Fruit fly (Drosophila melanogaster): ENCODE results near the gene CG7304.
A peak's percentile ranks its signal among the peaks of the same experiment; 100 is the strongest.

The CG7304 gene

DNA sequence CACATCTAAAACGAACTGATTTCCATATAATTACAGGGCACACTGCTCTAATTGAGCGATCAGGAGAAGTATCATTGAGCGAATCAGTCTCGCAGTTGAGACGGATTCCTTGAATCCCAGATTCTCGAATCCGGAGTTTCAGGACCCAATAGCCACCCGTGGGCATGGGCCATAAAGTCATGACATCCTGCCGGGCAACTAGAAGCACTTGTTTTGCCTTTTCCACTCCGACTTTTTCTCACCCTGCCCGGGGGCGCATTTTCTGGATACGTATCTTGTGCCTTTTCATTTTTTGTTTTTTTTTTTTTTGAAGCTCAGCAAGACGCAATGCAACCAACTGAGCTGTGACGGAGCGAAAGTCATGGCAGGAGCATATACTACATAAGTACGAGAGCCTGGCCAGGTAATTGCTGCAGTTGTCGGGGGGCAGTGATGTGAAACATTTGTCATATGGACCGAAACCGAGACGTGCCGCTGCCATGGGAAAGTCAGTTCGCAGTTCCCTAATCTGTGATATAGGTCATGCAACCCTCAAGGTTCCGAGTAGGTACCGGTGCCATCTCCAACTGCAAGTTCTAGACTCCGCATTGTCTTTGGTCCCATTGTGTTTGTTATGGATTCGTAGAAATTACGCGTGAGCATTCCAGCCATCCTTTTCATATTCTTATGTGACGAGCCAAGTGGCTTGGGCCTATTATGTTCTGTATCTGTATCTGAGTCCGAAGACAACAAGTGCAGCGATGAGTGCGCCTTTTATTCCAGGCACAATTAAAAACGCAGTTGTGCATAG is 24.0 kb downstream of the CG7304 start:
- TF ChIP-seq GATAd (GFP tag; optimal IDR thresholded peaks at IDR 0.05) (no peak), psq (GFP tag; optimal IDR thresholded peaks at IDR 0.05) (no peak), ey (GFP tag; optimal IDR thresholded peaks at IDR 0.05) (no peak), sage (GFP tag; optimal IDR thresholded peaks at IDR 0.05) (no peak), woc (GFP tag; optimal IDR thresholded peaks at IDR 0.05) (no peak)

DNA sequence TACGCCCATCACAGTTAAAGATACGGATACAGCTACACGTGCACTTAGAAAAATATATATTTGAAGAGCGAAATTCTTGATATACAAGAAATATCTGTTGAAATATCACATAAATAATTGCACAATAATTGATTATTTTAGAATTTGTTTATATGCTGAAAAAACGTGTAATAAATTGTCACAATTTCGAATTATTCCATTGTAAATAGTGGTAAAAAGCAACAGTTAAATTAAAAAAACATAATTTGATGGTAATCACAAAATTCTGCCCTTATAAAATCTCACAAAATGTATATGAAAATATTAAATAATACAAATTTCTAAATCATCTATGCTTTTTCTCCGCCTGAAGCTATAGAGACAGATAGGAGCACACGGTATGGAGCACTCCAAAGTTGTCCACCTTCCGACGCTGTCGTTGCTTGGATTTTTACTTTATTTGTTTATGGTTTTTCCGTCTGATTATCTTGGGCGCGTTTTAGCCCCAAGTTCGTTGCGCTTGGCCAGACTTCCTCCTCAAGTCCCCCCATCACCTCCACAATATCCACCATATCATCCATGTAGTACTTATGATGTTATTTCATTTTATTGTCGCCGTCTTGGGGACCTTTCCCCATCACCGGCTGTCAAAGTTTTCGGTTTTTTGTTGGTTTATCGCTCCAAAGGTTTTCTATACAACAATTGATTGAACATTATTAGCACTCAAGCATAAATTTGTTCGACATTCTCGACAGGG is 24.9 kb downstream of the CG7304 start:
- TF ChIP-seq foxo (GFP tag; optimal IDR thresholded peaks at IDR 0.05), result peak in 1 of 2 experiments; percentile 18
- no peak for TF ChIP-seq Rel (GFP tag; optimal IDR thresholded peaks at IDR 0.05)
- TF ChIP-seq Rel (tag; optimal IDR thresholded peaks at IDR 0.05), result no peak
- TF ChIP-seq OdsH (GFP tag; optimal IDR thresholded peaks at IDR 0.05), result peak; percentile 48
- no peak for TF ChIP-seq lola (GFP tag; optimal IDR thresholded peaks at IDR 0.05)
- peak; percentile 16 for TF ChIP-seq sv (GFP tag; optimal IDR thresholded peaks at IDR 0.05)
- TF ChIP-seq Sp1 (GFP tag; optimal IDR thresholded peaks at IDR 0.05), result peak; percentile 7
- TF ChIP-seq h (GFP tag; optimal IDR thresholded peaks at IDR 0.05), result peak; percentile 2
- peak; percentile 24 for TF ChIP-seq psq (GFP tag; optimal IDR thresholded peaks at IDR 0.05)

DNA sequence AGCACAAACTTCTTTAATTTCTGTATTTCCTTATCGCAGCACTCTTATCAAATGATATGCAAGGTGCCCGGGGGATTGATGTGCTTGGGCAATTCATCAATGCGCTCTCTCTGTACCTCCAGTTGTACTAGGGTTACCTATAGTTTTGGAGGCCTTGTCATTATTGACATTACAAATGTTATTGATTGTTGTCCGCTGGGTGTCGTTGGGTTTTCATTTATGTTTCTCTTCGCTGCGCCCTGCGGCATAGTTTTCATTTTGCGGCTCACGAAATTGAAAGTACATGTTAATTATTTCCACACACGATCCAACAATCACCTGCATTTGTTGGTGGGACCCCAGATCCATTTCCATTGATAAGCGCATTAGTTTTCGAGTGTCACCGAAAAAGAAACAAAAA is 26.7 kb downstream of the CG7304 start:
- TF ChIP-seq h (GFP tag; optimal IDR thresholded peaks at IDR 0.05) (no peak), tai (GFP tag; optimal IDR thresholded peaks at IDR 0.05) (no peak), Mio (GFP tag; optimal IDR thresholded peaks at IDR 0.05) (no peak), CG32264 (GFP tag; optimal IDR thresholded peaks at IDR 0.05) (no peak), N (GFP tag; optimal IDR thresholded peaks at IDR 0.05) (no peak), usp (GFP tag; optimal IDR thresholded peaks at IDR 0.05) (no peak), Hnf4 (GFP tag; optimal IDR thresholded peaks at IDR 0.05) (no peak), HLH106 (tag; optimal IDR thresholded peaks at IDR 0.05) (no peak), CrebA (GFP tag; optimal IDR thresholded peaks at IDR 0.05; ENCODE audit: borderline replicate concordance) (no peak), fru (GFP tag; optimal IDR thresholded peaks at IDR 0.05) (no peak), rgr (GFP tag; optimal IDR thresholded peaks at IDR 0.05) (no peak), CG9705 (GFP tag; optimal IDR thresholded peaks at IDR 0.05) (no peak), Abd-B (GFP tag; optimal IDR thresholded peaks at IDR 0.05) (no peak), brk (GFP tag; optimal IDR thresholded peaks at IDR 0.05) (no peak), br (GFP tag; optimal IDR thresholded peaks at IDR 0.05) (no peak)

DNA sequence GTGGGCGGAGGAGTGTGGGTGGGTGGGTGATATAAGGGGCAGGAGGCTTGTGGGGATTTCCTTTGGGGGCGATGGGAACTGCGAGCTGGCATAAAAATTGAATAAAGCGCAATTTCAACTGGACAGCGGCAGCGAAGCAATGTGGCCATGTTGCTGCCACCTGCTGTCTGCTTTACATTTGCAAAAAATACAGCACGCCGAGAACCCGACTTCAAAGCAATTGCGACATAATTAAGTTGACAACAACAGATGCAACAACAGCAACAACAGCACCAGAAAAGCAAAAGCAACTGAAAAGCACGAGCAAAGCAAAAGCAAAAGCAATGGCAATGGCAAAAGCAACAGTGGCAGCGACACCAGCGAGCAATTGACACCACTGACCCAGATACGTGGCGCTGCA is 28.6 kb downstream of the CG7304 start:
- TF ChIP-seq Abd-B (GFP tag; optimal IDR thresholded peaks at IDR 0.05) (no peak), h (GFP tag; optimal IDR thresholded peaks at IDR 0.05) (no peak), Myc (optimal IDR thresholded peaks at IDR 0.05) (no peak), ey (GFP tag; optimal IDR thresholded peaks at IDR 0.05) (no peak), Hr78 (GFP tag; optimal IDR thresholded peaks at IDR 0.05) (no peak)

DNA sequence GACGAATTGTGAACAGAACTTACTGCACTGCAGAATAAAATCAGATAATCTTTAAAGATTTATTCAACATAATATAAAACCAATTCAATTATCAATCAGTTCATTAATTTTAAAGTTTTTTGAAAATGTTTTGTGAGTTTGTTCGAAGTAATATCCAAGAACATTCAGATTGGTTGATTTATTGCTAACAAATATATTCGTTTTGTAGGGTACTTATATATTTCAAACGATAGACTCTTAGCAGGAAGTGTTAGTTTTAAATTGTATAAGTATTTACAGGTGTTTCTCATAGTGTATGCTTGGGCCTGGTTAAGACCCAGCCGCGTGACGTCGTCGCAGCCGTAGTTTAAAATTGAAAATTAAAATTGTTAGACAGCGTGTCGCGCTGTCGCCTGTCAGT is 29.1 kb downstream of the CG7304 start:
- no peak for TF ChIP-seq ey (GFP tag; optimal IDR thresholded peaks at IDR 0.05)
- no peak for TF ChIP-seq br (GFP tag; optimal IDR thresholded peaks at IDR 0.05)

DNA sequence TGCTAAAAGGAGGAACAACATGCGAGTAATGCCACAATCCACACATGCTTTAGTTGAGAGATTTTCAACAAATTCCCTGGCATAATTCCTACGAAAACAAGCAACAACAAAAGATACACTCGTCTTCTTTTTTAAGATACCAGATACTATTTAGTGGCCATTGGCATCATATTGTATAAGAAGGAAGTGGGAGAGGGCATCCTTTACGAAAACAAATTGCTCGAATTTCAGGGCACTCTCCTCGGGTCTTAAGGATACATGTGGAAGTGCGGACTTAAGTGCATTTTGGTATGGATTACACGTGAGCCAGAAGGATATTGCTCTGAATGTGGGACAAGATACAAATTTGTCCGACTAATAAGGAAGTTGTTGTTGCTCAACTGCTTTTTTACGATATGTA is 30.6 kb downstream of the CG7304 start:
- TF ChIP-seq dsf (GFP tag; optimal IDR thresholded peaks at IDR 0.05; ENCODE audit: borderline replicate concordance) (no peak), CG9705 (GFP tag; optimal IDR thresholded peaks at IDR 0.05) (no peak), tai (GFP tag; optimal IDR thresholded peaks at IDR 0.05) (no peak), Dif (GFP tag; optimal IDR thresholded peaks at IDR 0.05; ENCODE audit: partially characterized antibody) (no peak), brk (GFP tag; optimal IDR thresholded peaks at IDR 0.05) (no peak), CG32264 (GFP tag; optimal IDR thresholded peaks at IDR 0.05) (no peak), Sp1 (GFP tag; optimal IDR thresholded peaks at IDR 0.05) (no peak), lola (GFP tag; optimal IDR thresholded peaks at IDR 0.05) (no peak), usp (GFP tag; optimal IDR thresholded peaks at IDR 0.05) (no peak), GATAd (GFP tag; optimal IDR thresholded peaks at IDR 0.05) (no peak), Mio (GFP tag; optimal IDR thresholded peaks at IDR 0.05) (no peak), N (GFP tag; optimal IDR thresholded peaks at IDR 0.05) (no peak), Hr83 (GFP tag; optimal IDR thresholded peaks at IDR 0.05; ENCODE audit: poor library complexity, severe bottlenecking) (no peak), Abd-B (GFP tag; optimal IDR thresholded peaks at IDR 0.05) (no peak), jim (GFP tag; optimal IDR thresholded peaks at IDR 0.05) (no peak), dmrt93B (GFP tag; optimal IDR thresholded peaks at IDR 0.05) (no peak), foxo (GFP tag; optimal IDR thresholded peaks at IDR 0.05) (no peak), HLH106 (tag; optimal IDR thresholded peaks at IDR 0.05) (no peak), pan (optimal IDR thresholded peaks at IDR 0.05) (no peak), woc (GFP tag; optimal IDR thresholded peaks at IDR 0.05) (no peak)

Data from whole organism, wandering third instar larva.